Worm (Caenorhabditis elegans) whole organism, midembryonic: ENCODE measurements around the gene chil-27.

ENCODE experiments used
- T22C8.4 ChIP-seq: fragments of 200-800 bp; sonication (Bioruptor generic); IDR thresholded peaks from 2 replicates; pipeline ENCODE4 v1.3.6; 2022; ENCODE audit warnings: missing genetic modification characterization, missing compliant biosample characterization
- flt-1 ChIP-seq: fragments of 200-800 bp; sonication (Bioruptor generic); IDR thresholded peaks from 2 replicates; pipeline ENCODE4 v1.3.6; 2022; ENCODE audit warnings: missing genetic modification characterization, missing compliant biosample characterization
- tab-1 ChIP-seq: fragments of 200-800 bp; sonication (Bioruptor generic); IDR thresholded peaks from 2 replicates; pipeline ENCODE4 v1.3.6; 2022; ENCODE audit warnings: missing genetic modification characterization, missing compliant biosample characterization

- no peak for TF ChIP-seq tab-1 (GFP tag; lab: Robert Waterston, UW)
- no peak for TF ChIP-seq flt-1 (GFP tag; lab: Robert Waterston, UW)
- no peak for TF ChIP-seq T22C8.4 (GFP tag; lab: Robert Waterston, UW)
These were observed 50.8 kb downstream of the chil-27 start, which contains the start of gene sra-2 for ce11 chrII:9528480-9528879.
